Worm (Caenorhabditis elegans) whole organism, L4 larva: Measurements from ENCODE around the gene C49C3.10.

Experiments
- ZK546.5 ChIP-seq, 2 experiments: sonication (generic microtip); optimal IDR thresholded peaks; 2 replicates each; lab custom pipeline; 2017; ENCODE audit warnings: missing biosample characterization in 2 of 2, missing genetic modification characterization in 2 of 2
- aly-2 ChIP-seq: sonication (generic microtip); optimal IDR thresholded peaks from 2 replicates; lab custom pipeline; 2018; ENCODE audit warnings: missing biosample characterization, missing genetic modification characterization
- ceh-44 ChIP-seq: fragments of 200-800 bp; sonication (Bioruptor generic); IDR thresholded peaks from 2 replicates; pipeline ENCODE4 v1.3.6; 2022; ENCODE audit warnings: missing genetic modification reagents, missing genetic modification characterization, missing compliant biosample characterization
- fos-1 ChIP-seq: fragments of 150-350 bp; optimal IDR thresholded peaks from 2 replicates; lab custom pipeline; 2014; ENCODE audit warnings: missing biosample characterization, missing genetic modification characterization
- hif-1 ChIP-seq, 2 experiments: sonication (generic microtip); optimal IDR thresholded peaks; 2 replicates each; lab custom pipeline; 2016 to 2017; ENCODE audit warnings: missing compliant biosample characterization in 2 of 2, missing genetic modification characterization in 2 of 2, missing genetic modification reagents in 2 of 2, missing genotype in 2 of 2, mild to moderate bottlenecking in 1 of 2
- mxl-3 ChIP-seq: fragments of 200-800 bp; sonication (Bioruptor generic); optimal IDR thresholded peaks from 2 replicates; lab custom pipeline; 2018; ENCODE audit warnings: mild to moderate bottlenecking, missing genetic modification characterization, missing compliant biosample characterization
- nhr-28 ChIP-seq: fragments of 150-350 bp; optimal IDR thresholded peaks from 2 replicates; lab custom pipeline; 2014; ENCODE audit warnings: missing biosample characterization, missing genetic modification characterization
- pha-4 ChIP-seq, 2 experiments: fragments of 150-350 bp in 1 of 2; fragments of 200-800 bp in 1 of 2; sonication (Bioruptor generic) in 1 of 2; IDR thresholded peaks in 1 of 2; optimal IDR thresholded peaks in 1 of 2; 2 replicates each; pipeline versions ENCODE4 v1.3.6 to Lab custom; 2014 to 2022; ENCODE audit warnings: missing genetic modification characterization in 2 of 2, missing genetic modification reagents in 2 of 2, missing biosample characterization in 1 of 2, missing compliant biosample characterization in 1 of 2
- vab-7 ChIP-seq: fragments of 200-800 bp; sonication (Bioruptor generic); IDR thresholded peaks from 2 replicates; pipeline ENCODE4 v1.3.6; 2022; ENCODE audit warnings: missing genetic modification reagents, missing genetic modification characterization, missing compliant biosample characterization

ce11 chrIV:17287908-17288675, 50.7 kb downstream of the C49C3.10 start, which contains the start of gene zipt-7.1:
- TF ChIP-seq fos-1 (tag; lab: Kevin White, UChicago) (no peak), mxl-3 (GFP tag; lab: Kevin White, UChicago) (no peak), vab-7 (GFP tag; lab: Robert Waterston, UW) (no peak), ceh-44 (GFP tag; lab: Robert Waterston, UW) (no peak), hif-1 (tag; optimal IDR thresholded peaks at IDR 0.05; lab: Kevin White, UChicago) (no peak), ZK546.5 (tag; optimal IDR thresholded peaks at IDR 0.05; lab: Kevin White, UChicago) (no peak), pha-4 (GFP tag; IDR thresholded peaks at IDR 0.05; lab: Robert Waterston, UW) (no peak), pha-4 (tag; optimal IDR thresholded peaks at IDR 0.05; lab: Kevin White, UChicago) (no peak), nhr-28 (tag; lab: Kevin White, UChicago) (no peak), aly-2 (tag; lab: Kevin White, UChicago) (no peak)
